Fruit fly (Drosophila melanogaster) whole organism, embryonic: ENCODE results near the gene Jupiter.

Experiments
- Adf1 ChIP-seq: fragments of 200-800 bp; sonication (Bioruptor generic); IDR thresholded peaks from 2 replicates; pipeline ENCODE4 v1.3.6; 2022; ENCODE audit warnings: missing biosample characterization, missing genetic modification characterization
- Bdp1 ChIP-seq: fragments of 200-800 bp; sonication (Bioruptor generic); optimal IDR thresholded peaks from 3 replicates; lab custom pipeline; 2016; ENCODE audit warnings: missing biosample characterization, missing genetic modification characterization
- CG10543 ChIP-seq: fragments of 200-800 bp; sonication (Bioruptor generic); optimal IDR thresholded peaks from 3 replicates; lab custom pipeline; 2017; ENCODE audit warnings: missing biosample characterization, mild to moderate bottlenecking, missing genetic modification characterization, moderate library complexity
- CG11093 ChIP-seq: fragments of 200-800 bp; sonication (Bioruptor generic); IDR thresholded peaks from 3 replicates; pipeline ENCODE4 v1.3.6; 2022; ENCODE audit warnings: missing biosample characterization, missing genetic modification characterization
- CG11456 ChIP-seq: fragments of 200-800 bp; sonication (Bioruptor generic); IDR thresholded peaks from 3 replicates; pipeline ENCODE4 v1.3.6; 2022; ENCODE audit warnings: missing biosample characterization, missing genetic modification characterization
- CG12299 ChIP-seq: fragments of 200-800 bp; sonication (Bioruptor generic); optimal IDR thresholded peaks from 2 replicates; lab custom pipeline; 2018; ENCODE audit warnings: missing biosample characterization, mild to moderate bottlenecking, missing genetic modification characterization
- CG14441 ChIP-seq: fragments of 200-800 bp; sonication (Bioruptor generic); IDR thresholded peaks from 2 replicates; pipeline ENCODE4 v1.3.6; 2022; ENCODE audit warnings: missing biosample characterization, missing genetic modification characterization
- CG14667 ChIP-seq: fragments of 200-800 bp; sonication (Bioruptor generic); IDR thresholded peaks from 2 replicates; pipeline ENCODE4 v1.3.6; 2022; ENCODE audit warnings: missing biosample characterization, missing genetic modification characterization
- CG14860 ChIP-seq: fragments of 200-800 bp; sonication (Bioruptor generic); IDR thresholded peaks from 3 replicates; pipeline ENCODE4 v1.3.6; 2022; ENCODE audit warnings: missing biosample characterization, missing genetic modification characterization; ENCODE audit not compliant: partially characterized antibody
- CG15011 ChIP-seq: fragments of 200-800 bp; sonication (Bioruptor generic); optimal IDR thresholded peaks from 3 replicates; lab custom pipeline; 2018; ENCODE audit warnings: missing biosample characterization, mild to moderate bottlenecking, missing genetic modification characterization
- CG15073 ChIP-seq: fragments of 200-800 bp; sonication (Bioruptor generic); optimal IDR thresholded peaks from 2 replicates; lab custom pipeline; 2016; ENCODE audit warnings: missing biosample characterization, missing genetic modification characterization
- CG15514 ChIP-seq: fragments of 200-800 bp; sonication (Bioruptor generic); optimal IDR thresholded peaks from 3 replicates; lab custom pipeline; 2017; ENCODE audit warnings: missing biosample characterization, missing genetic modification characterization, mild to moderate bottlenecking, moderate library complexity, missing genetic modification reagents
- CG15601 ChIP-seq: fragments of 200-800 bp; sonication (Bioruptor generic); optimal IDR thresholded peaks from 3 replicates; lab custom pipeline; 2019; ENCODE audit warnings: missing biosample characterization, mild to moderate bottlenecking, missing genetic modification characterization, moderate library complexity
- CG1647 ChIP-seq: fragments of 200-800 bp; sonication (Bioruptor generic); optimal IDR thresholded peaks from 3 replicates; lab custom pipeline; 2016; ENCODE audit warnings: missing biosample characterization, missing genetic modification characterization
- CG16815 ChIP-seq: fragments of 200-800 bp; sonication (Bioruptor generic); optimal IDR thresholded peaks from 3 replicates; lab custom pipeline; 2017; ENCODE audit warnings: missing biosample characterization, mild to moderate bottlenecking, missing genetic modification characterization
- CG2199 ChIP-seq: fragments of 200-800 bp; sonication (Bioruptor generic); IDR thresholded peaks from 3 replicates; pipeline ENCODE4 v1.3.6; 2022; ENCODE audit warnings: missing biosample characterization, missing genetic modification characterization
- CG30020 ChIP-seq: fragments of 200-800 bp; optimal IDR thresholded peaks from 2 replicates; lab custom pipeline; 2019; ENCODE audit warnings: missing biosample characterization, mild to moderate bottlenecking, missing genetic modification characterization, moderate library complexity
- CG3065 ChIP-seq: fragments of 200-800 bp; sonication (Bioruptor generic); optimal IDR thresholded peaks from 2 replicates; lab custom pipeline; 2016; ENCODE audit warnings: missing biosample characterization, missing genetic modification characterization
- CG7745 ChIP-seq: fragments of 200-800 bp; sonication (Bioruptor generic); optimal IDR thresholded peaks from 2 replicates; lab custom pipeline; 2018; ENCODE audit warnings: missing biosample characterization, mild to moderate bottlenecking, missing genetic modification characterization, moderate library complexity
- CG8290 ChIP-seq, 3 experiments: fragments of 200-800 bp; sonication (Bioruptor generic); optimal IDR thresholded peaks; 2 replicates each; lab custom pipeline; 2016 to 2019; ENCODE audit warnings: missing biosample characterization in 3 of 3, missing genetic modification characterization in 3 of 3, mild to moderate bottlenecking in 2 of 3, moderate library complexity in 1 of 3
- CG8944 ChIP-seq: fragments of 200-800 bp; sonication (Bioruptor generic); optimal IDR thresholded peaks from 3 replicates; lab custom pipeline; 2016; ENCODE audit warnings: missing biosample characterization, missing genetic modification characterization
- CG9609 ChIP-seq: fragments of 200-800 bp; sonication (Bioruptor generic); optimal IDR thresholded peaks from 3 replicates; lab custom pipeline; 2016; ENCODE audit warnings: missing biosample characterization, missing genetic modification characterization
- Dbx ChIP-seq: fragments of 200-800 bp; sonication (Bioruptor generic); IDR thresholded peaks from 3 replicates; pipeline ENCODE4 v1.3.6; 2022; ENCODE audit warnings: missing biosample characterization, missing genetic modification characterization
- Dfd ChIP-seq, 2 experiments: fragments of >200 bp; optimal IDR thresholded peaks; 2 replicates each; lab custom pipeline; 2017; ENCODE audit warnings: missing biosample characterization in 2 of 2, missing genetic modification characterization in 2 of 2
- Dref ChIP-seq: fragments of 200-800 bp; sonication (Bioruptor generic); IDR thresholded peaks from 2 replicates; pipeline ENCODE4 v1.3.6; 2022; ENCODE audit warnings: missing biosample characterization, missing genetic modification characterization
- ERR ChIP-seq: fragments of 200-800 bp; sonication (Bioruptor generic); optimal IDR thresholded peaks from 2 replicates; lab custom pipeline; 2016; ENCODE audit warnings: missing biosample characterization, missing genetic modification characterization
- Meics ChIP-seq: fragments of 200-800 bp; sonication (Bioruptor generic); optimal IDR thresholded peaks from 2 replicates; lab custom pipeline; 2017; ENCODE audit warnings: missing biosample characterization, mild to moderate bottlenecking, missing genetic modification characterization
- NK7.1 ChIP-seq: fragments of 200-800 bp; sonication (Bioruptor generic); optimal IDR thresholded peaks from 3 replicates; lab custom pipeline; 2016; ENCODE audit warnings: missing biosample characterization, missing genetic modification characterization
- Nf-YA ChIP-seq: fragments of 200-800 bp; sonication (Bioruptor generic); IDR thresholded peaks from 2 replicates; pipeline ENCODE4 v1.3.6; 2022; ENCODE audit warnings: missing biosample characterization, missing genetic modification characterization
- Stat92E ChIP-seq, 3 experiments: fragments of >200 bp in 2 of 3; fragments of 200-800 bp in 1 of 3; sonication (Bioruptor generic) in 1 of 3; optimal IDR thresholded peaks; 2 replicates each; lab custom pipeline; 2017 to 2019; ENCODE audit warnings: missing biosample characterization in 3 of 3, missing genetic modification characterization in 3 of 3, mild to moderate bottlenecking in 1 of 3, moderate library complexity in 1 of 3
- ab ChIP-seq: fragments of 200-800 bp; sonication (Bioruptor generic); optimal IDR thresholded peaks from 2 replicates; lab custom pipeline; 2016; ENCODE audit warnings: missing biosample characterization, missing genetic modification characterization
- bbx ChIP-seq: fragments of 200-800 bp; sonication (Bioruptor generic); IDR thresholded peaks from 2 replicates; pipeline ENCODE4 v1.3.6; 2022; ENCODE audit warnings: missing biosample characterization, missing genetic modification characterization; ENCODE audit not compliant: partially characterized antibody
- croc ChIP-seq: fragments of 200-800 bp; sonication (Bioruptor generic); conservative IDR thresholded peaks from 3 replicates; pipeline ENCODE4 v1.3.6; 2022; ENCODE audit warnings: missing biosample characterization, missing genetic modification characterization
- gt ChIP-seq: fragments of 200-800 bp; sonication (Bioruptor generic); IDR thresholded peaks from 2 replicates; pipeline ENCODE4 v1.3.6; 2022; ENCODE audit warnings: missing biosample characterization, missing genetic modification characterization
- ham ChIP-seq: fragments of 200-800 bp; sonication (Bioruptor generic); IDR thresholded peaks from 2 replicates; pipeline ENCODE4 v1.3.6; 2022; ENCODE audit warnings: missing biosample characterization, missing genetic modification characterization
- hkb ChIP-seq, 2 experiments: fragments of 200-800 bp in 1 of 2; fragments of >200 bp in 1 of 2; sonication (Bioruptor generic) in 1 of 2; IDR thresholded peaks in 1 of 2; optimal IDR thresholded peaks in 1 of 2; 2 replicates each; pipeline versions ENCODE4 v1.3.6 to Lab custom; 2017 to 2022; ENCODE audit warnings: missing biosample characterization in 1 of 2, missing genetic modification characterization in 1 of 2
- ind ChIP-seq: fragments of 200-800 bp; sonication (Bioruptor generic); optimal IDR thresholded peaks from 3 replicates; lab custom pipeline; 2016; ENCODE audit warnings: missing biosample characterization, missing genetic modification characterization
- ken ChIP-seq: fragments of 200-800 bp; sonication (Bioruptor generic); IDR thresholded peaks from 3 replicates; pipeline ENCODE4 v1.3.6; 2022; ENCODE audit warnings: missing biosample characterization, missing genetic modification characterization
- mirr ChIP-seq: fragments of 200-800 bp; sonication (Bioruptor generic); optimal IDR thresholded peaks from 3 replicates; lab custom pipeline; 2018; ENCODE audit warnings: missing biosample characterization, mild to moderate bottlenecking, missing genetic modification characterization
- nmo ChIP-seq: fragments of 200-800 bp; sonication (Bioruptor generic); optimal IDR thresholded peaks from 2 replicates; lab custom pipeline; 2018; ENCODE audit warnings: missing biosample characterization, mild to moderate bottlenecking, missing genetic modification characterization, moderate library complexity
- nom ChIP-seq: fragments of 200-800 bp; sonication (Bioruptor generic); optimal IDR thresholded peaks from 2 replicates; lab custom pipeline; 2017; ENCODE audit warnings: missing biosample characterization, missing genetic modification characterization, mild to moderate bottlenecking, moderate library complexity, missing genetic modification reagents
- ranshi ChIP-seq: fragments of 200-800 bp; sonication (Bioruptor generic); IDR thresholded peaks from 2 replicates; pipeline ENCODE4 v1.3.6; 2022; ENCODE audit warnings: missing biosample characterization, missing genetic modification characterization
- sd ChIP-seq: fragments of 200-800 bp; sonication (Bioruptor generic); optimal IDR thresholded peaks from 3 replicates; lab custom pipeline; 2018; ENCODE audit warnings: missing biosample characterization, mild to moderate bottlenecking, missing genetic modification characterization, moderate library complexity
- stc ChIP-seq: fragments of 200-800 bp; sonication (Bioruptor generic); IDR thresholded peaks from 2 replicates; pipeline ENCODE4 v1.3.6; 2022; ENCODE audit warnings: missing biosample characterization, missing genetic modification characterization
- tgo ChIP-seq: fragments of 200-800 bp; sonication (Bioruptor generic); IDR thresholded peaks from 3 replicates; pipeline ENCODE4 v1.3.6; 2022; ENCODE audit warnings: missing biosample characterization, missing genetic modification characterization
- tin ChIP-seq: fragments of 200-800 bp; sonication (Bioruptor generic); optimal IDR thresholded peaks from 3 replicates; lab custom pipeline; 2016; ENCODE audit warnings: missing biosample characterization, missing genetic modification characterization
- trem ChIP-seq: fragments of 200-800 bp; optimal IDR thresholded peaks from 3 replicates; lab custom pipeline; 2019; ENCODE audit warnings: missing biosample characterization, mild to moderate bottlenecking, missing genetic modification characterization, moderate library complexity
- zen ChIP-seq: fragments of 200-800 bp; sonication (Bioruptor generic); optimal IDR thresholded peaks from 3 replicates; lab custom pipeline; 2018; ENCODE audit warnings: missing biosample characterization, mild to moderate bottlenecking, missing genetic modification characterization, moderate library complexity
- zf30C ChIP-seq: fragments of 200-800 bp; sonication (Bioruptor generic); optimal IDR thresholded peaks from 3 replicates; lab custom pipeline; 2018; ENCODE audit warnings: missing biosample characterization, mild to moderate bottlenecking, missing genetic modification characterization
- zfh1 ChIP-seq: fragments of 200-800 bp; sonication (Bioruptor generic); IDR thresholded peaks from 3 replicates; pipeline ENCODE4 v1.3.6; 2022; ENCODE audit warnings: missing biosample characterization, missing genetic modification characterization

Jupiter gene

DNA sequence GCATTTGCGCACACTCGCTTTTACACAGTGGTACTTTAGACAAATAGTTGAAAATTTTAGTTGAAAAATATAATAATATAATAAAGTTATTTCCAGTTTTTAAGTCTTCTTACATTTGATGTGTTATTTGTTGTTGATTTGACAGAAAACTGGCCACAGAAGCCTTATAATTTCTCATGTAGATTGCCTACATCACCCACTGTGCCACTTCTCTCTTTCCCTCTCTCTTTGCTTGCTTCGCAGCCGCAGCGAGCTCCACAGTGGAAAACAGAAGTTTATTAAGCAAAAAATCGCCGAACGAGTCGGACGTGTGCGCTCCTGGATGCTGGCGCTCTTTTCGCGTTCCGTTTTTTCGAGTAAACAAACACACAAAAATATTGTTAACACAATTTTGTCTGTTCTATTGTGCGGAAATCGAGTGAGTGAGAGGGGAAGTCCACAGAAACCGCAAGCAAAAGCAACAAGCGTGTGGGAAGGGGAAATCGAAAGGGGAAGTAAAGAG lies 36.2 kb upstream of the Jupiter start, which contains the start of gene CG42327 (continued):
- TF ChIP-seq ham (GFP tag; lab: Robert Waterston, UW), result 0 out of 2 replicates have a peak, but pooled peaks have one; percentile 54
- no peak for TF ChIP-seq Dfd (GFP tag; optimal IDR thresholded peaks at IDR 0.05; lab: Kevin White, UChicago)
- TF ChIP-seq croc (GFP tag; lab: Robert Waterston, UW), result peak; percentile 88
- peak; percentile 84 for TF ChIP-seq nom (GFP tag; lab: Kevin White, UChicago)
- peak; percentile 91 for TF ChIP-seq ranshi (GFP tag; lab: Robert Waterston, UW)
- TF ChIP-seq CG9609 (GFP tag; lab: Kevin White, UChicago), result peak; percentile 79
- peak; percentile 26 for TF ChIP-seq CG15073 (GFP tag; lab: Kevin White, UChicago)
- peak; percentile 94 for TF ChIP-seq tin (GFP tag; lab: Kevin White, UChicago)
- TF ChIP-seq zen (tag; lab: Kevin White, UChicago), result peak; percentile 87
- TF ChIP-seq CG3065, result peak; percentile 88
- no peak for TF ChIP-seq CG14860 (GFP tag; lab: Robert Waterston, UW)
- TF ChIP-seq gt (GFP tag; lab: Robert Waterston, UW), result peak; percentile 86
- TF ChIP-seq mirr (GFP tag; lab: Kevin White, UChicago), result peak; percentile 80
- TF ChIP-seq trem (tag; lab: Kevin White, UChicago), result peak; percentile 91
- peak; percentile 84 for TF ChIP-seq CG2199
- peak; percentile 64 for TF ChIP-seq NK7.1 (GFP tag; lab: Kevin White, UChicago)
- TF ChIP-seq hkb (optimal IDR thresholded peaks at IDR 0.05; lab: Kevin White, UChicago), result no peak
- peak; percentile 98 for TF ChIP-seq hkb (GFP tag; IDR thresholded peaks at IDR 0.05; lab: Robert Waterston, UW)
- TF ChIP-seq CG11093, result peak; percentile 92
- peak; percentile 98 for TF ChIP-seq zfh1 (GFP tag; lab: Robert Waterston, UW)
- TF ChIP-seq Bdp1, result peak; percentile 83
- peak; percentile 27 for TF ChIP-seq CG7745 (tag; lab: Kevin White, UChicago)
- TF ChIP-seq Stat92E (GFP tag; optimal IDR thresholded peaks at IDR 0.05; lab: Kevin White, UChicago), result peak in 1 of 3 experiments; percentile 77
- peak; percentile 98 for TF ChIP-seq stc (GFP tag; lab: Robert Waterston, UW)
- peak; percentile 69 for TF ChIP-seq CG30020 (tag; lab: Kevin White, UChicago)
- TF ChIP-seq Nf-YA, result peak; percentile 96
- TF ChIP-seq ind (GFP tag; lab: Kevin White, UChicago), result peak; percentile 89
- peak; percentile 93 for TF ChIP-seq nmo
- peak; percentile 22 for TF ChIP-seq zf30C
- peak; percentile 89 for TF ChIP-seq CG16815 (GFP tag; lab: Kevin White, UChicago)
- peak; percentile 94 for TF ChIP-seq CG14441 (GFP tag; lab: Robert Waterston, UW)
- no peak for TF ChIP-seq Dref (GFP tag; lab: Robert Waterston, UW)
- TF ChIP-seq ERR (GFP tag; lab: Kevin White, UChicago), result peak; percentile 63
- TF ChIP-seq ken (GFP tag; lab: Robert Waterston, UW), result peak; percentile 97
- TF ChIP-seq CG12299, result peak; percentile 91
- peak; percentile 80 for TF ChIP-seq CG10543
- TF ChIP-seq Dbx (GFP tag; lab: Robert Waterston, UW), result peak; percentile 86
- TF ChIP-seq tgo, result peak; percentile 96
- TF ChIP-seq bbx (GFP tag; lab: Robert Waterston, UW), result peak; percentile 45
- TF ChIP-seq CG8290 (GFP tag; optimal IDR thresholded peaks at IDR 0.05; lab: Kevin White, UChicago), result peak; percentile 80
- peak; percentile 23 to 74 for TF ChIP-seq CG8290 (tag; optimal IDR thresholded peaks at IDR 0.05; lab: Kevin White, UChicago)
- TF ChIP-seq CG8944, result peak; percentile 81
- peak; percentile 89 for TF ChIP-seq CG11456
- peak; percentile 92 for TF ChIP-seq CG14667 (GFP tag; lab: Robert Waterston, UW)
- peak; percentile 84 for TF ChIP-seq CG15514 (GFP tag; lab: Kevin White, UChicago)
- peak; percentile 80 for TF ChIP-seq CG15011
- no peak for TF ChIP-seq ab (GFP tag; lab: Kevin White, UChicago)
- TF ChIP-seq Adf1 (GFP tag; lab: Robert Waterston, UW), result peak; percentile 68
- peak; percentile 90 for TF ChIP-seq Meics
- TF ChIP-seq sd, result peak; percentile 73
- TF ChIP-seq CG15601 (tag; lab: Kevin White, UChicago), result peak; percentile 92
- TF ChIP-seq CG1647, result peak; percentile 64
